Fruit fly (Drosophila melanogaster) whole organism, wandering third instar larva: ENCODE measurements around the gene CG43999.

Experiments
- Abd-B ChIP-seq: fragments of >200 bp; optimal IDR thresholded peaks from 2 replicates; lab custom pipeline; 2017; ENCODE audit warnings: missing biosample characterization, missing genetic modification characterization
- Dfd ChIP-seq: fragments of >200 bp; optimal IDR thresholded peaks from 2 replicates; lab custom pipeline; 2017; ENCODE audit warnings: missing biosample characterization, missing genetic modification characterization
- Hnf4 ChIP-seq: fragments of 200-800 bp; sonication (Bioruptor generic); optimal IDR thresholded peaks from 2 replicates; lab custom pipeline; 2016; ENCODE audit warnings: missing biosample characterization, mild to moderate bottlenecking, missing genetic modification characterization
- Myc ChIP-seq: fragments of >200 bp; optimal IDR thresholded peaks from 2 replicates; lab custom pipeline; 2017
- Sp1 ChIP-seq: fragments of 200-800 bp; sonication (Bioruptor generic); optimal IDR thresholded peaks from 3 replicates; lab custom pipeline; 2019; ENCODE audit warnings: missing biosample characterization, mild to moderate bottlenecking, missing genetic modification characterization, moderate library complexity
- brk ChIP-seq: fragments of 200-800 bp; sonication (Bioruptor generic); optimal IDR thresholded peaks from 2 replicates; lab custom pipeline; 2016; ENCODE audit warnings: missing biosample characterization, mild to moderate bottlenecking, missing genetic modification characterization
- dl ChIP-seq, 2 experiments: fragments of 175-275, 200-275 bp in 1 of 2; fragments of 200-275 bp in 1 of 2; sonication (Bioruptor generic); optimal IDR thresholded peaks; lab custom pipeline; 2018; ENCODE audit warnings: mild to moderate bottlenecking in 2 of 2, missing biosample characterization in 2 of 2, missing genetic modification characterization in 2 of 2, moderate library complexity in 2 of 2; ENCODE audit not compliant: partially characterized antibody in 2 of 2, insufficient read depth in 1 of 2
- h ChIP-seq: fragments of 200-800 bp; sonication (Bioruptor generic); optimal IDR thresholded peaks from 3 replicates; lab custom pipeline; 2016; ENCODE audit warnings: missing biosample characterization, mild to moderate bottlenecking, missing genetic modification characterization
- sage ChIP-seq: fragments of 200-800 bp; sonication (Bioruptor generic); optimal IDR thresholded peaks from 2 replicates; lab custom pipeline; 2016; ENCODE audit warnings: missing biosample characterization, mild to moderate bottlenecking, missing genetic modification characterization
- sv ChIP-seq: fragments of 200-800 bp; sonication (Bioruptor generic); optimal IDR thresholded peaks from 3 replicates; lab custom pipeline; 2016; ENCODE audit warnings: missing biosample characterization, missing genetic modification characterization
- usp ChIP-seq: fragments of >200 bp; optimal IDR thresholded peaks from 2 replicates; lab custom pipeline; 2017; ENCODE audit warnings: missing biosample characterization, missing genetic modification characterization
- woc ChIP-seq: sonication (Bioruptor generic); optimal IDR thresholded peaks from 2 replicates; lab custom pipeline; 2016; ENCODE audit warnings: missing biosample characterization, mild to moderate bottlenecking, missing genetic modification characterization

DNA sequence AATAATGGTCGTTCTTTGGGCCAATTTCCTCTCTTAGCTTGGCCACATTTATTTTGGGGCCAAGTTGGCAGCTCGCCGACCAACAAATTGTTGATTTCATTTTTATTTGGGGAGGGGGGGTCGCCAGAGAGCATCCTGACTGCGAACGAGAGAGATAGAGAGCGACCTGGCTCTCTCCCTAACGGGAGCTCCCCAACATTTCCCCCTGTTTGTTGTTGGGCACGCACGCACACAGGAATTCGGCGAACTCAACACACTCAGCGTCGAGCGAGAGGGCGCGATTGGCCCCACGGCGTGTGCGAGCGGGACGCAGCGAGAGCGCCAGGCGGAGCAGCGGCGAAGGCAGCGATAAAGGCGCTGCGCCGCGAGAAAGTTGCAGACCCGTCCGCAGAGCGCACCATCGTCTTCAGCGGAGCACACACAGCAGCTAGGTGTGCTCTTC, 34.0 kb upstream of the CG43999 start, which contains the start of gene CG31140:
- TF ChIP-seq Myc (lab: Kevin White, UChicago) (no peak), woc (GFP tag; lab: Kevin White, UChicago) (no peak), brk (GFP tag; lab: Kevin White, UChicago) (no peak), usp (GFP tag; lab: Kevin White, UChicago) (no peak), Hnf4 (GFP tag; lab: Kevin White, UChicago) (no peak), Sp1 (peak; percentile 26), Dfd (GFP tag; lab: Kevin White, UChicago) (no peak), dl (GFP tag; optimal IDR thresholded peaks at IDR 0.05; lab: Kevin White, UChicago; ENCODE audit: insufficient read depth in 1 of 2, partially characterized antibody in 2 of 2) (peak in 1 of 2 experiments; percentile 6), h (GFP tag; lab: Kevin White, UChicago) (no peak), sv (no peak), sage (GFP tag; lab: Kevin White, UChicago) (no peak), Abd-B (GFP tag; lab: Kevin White, UChicago) (no peak)
